Worm (Caenorhabditis elegans) whole organism, L3 larva: Measurements from ENCODE around the gene smg-6.
"Not testable (repeated sequence)": the region's sequence is repeated elsewhere in the genome, so short reads cannot be mapped to it uniquely, and the experiment has no call there.

Experiments
- ama-1 ChIP-seq: fragments of 150-350 bp; optimal IDR thresholded peaks from 2 replicates; lab custom pipeline; 2018
- elt-1 ChIP-seq: fragments of 150-350 bp; optimal IDR thresholded peaks from 2 replicates; lab custom pipeline; 2014; ENCODE audit warnings: missing biosample characterization, missing genetic modification characterization
- lsy-12 ChIP-seq: sonication (generic microtip); optimal IDR thresholded peaks from 2 replicates; lab custom pipeline; 2016; ENCODE audit warnings: mild to moderate bottlenecking, missing genetic modification characterization, missing compliant biosample characterization
- skn-1 ChIP-seq: fragments of 150-350 bp; optimal IDR thresholded peaks from 2 replicates; lab custom pipeline; 2014; ENCODE audit warnings: missing biosample characterization, missing genetic modification characterization

ce11 chrIII:2458742-2459141 lies 14.9 kb upstream of the smg-6 start, which contains the start of gene E02H9.3:
- TF ChIP-seq elt-1 (tag; lab: Kevin White, UChicago); ama-1 (lab: Kevin White, UChicago); skn-1 (tag; lab: Kevin White, UChicago); lsy-12 (tag; lab: Kevin White, UChicago): not testable (repeated sequence)
